Worm (Caenorhabditis elegans) whole organism, L2 larva: ENCODE data around the gene ant-1.3.

ENCODE experiments used
- C34F6.9 ChIP-seq: fragments of 150-350 bp; optimal IDR thresholded peaks from 2 replicates; lab custom pipeline; 2014; ENCODE audit warnings: missing biosample characterization, missing genetic modification characterization
- F13H6.1 ChIP-seq: sonication (generic microtip); optimal IDR thresholded peaks from 2 replicates; lab custom pipeline; 2016; ENCODE audit warnings: missing genetic modification characterization, missing compliant biosample characterization
- Y55F3AM.14 ChIP-seq: fragments of 200-800 bp; sonication (Bioruptor generic); optimal IDR thresholded peaks from 2 replicates; lab custom pipeline; 2018; ENCODE audit warnings: mild to moderate bottlenecking, missing genetic modification characterization, missing compliant biosample characterization
- ZK546.5 ChIP-seq: sonication (generic microtip); optimal IDR thresholded peaks from 2 replicates; lab custom pipeline; 2017; ENCODE audit warnings: missing biosample characterization, missing genetic modification characterization
- alr-1 ChIP-seq: fragments of 150-350 bp; optimal IDR thresholded peaks from 2 replicates; lab custom pipeline; 2014; ENCODE audit warnings: missing biosample characterization, missing genetic modification characterization
- aly-2 ChIP-seq: fragments of 150-350 bp; optimal IDR thresholded peaks from 2 replicates; lab custom pipeline; 2014; ENCODE audit warnings: missing biosample characterization, missing genetic modification characterization
- ceh-16 ChIP-seq: fragments of 150-350 bp; optimal IDR thresholded peaks from 2 replicates; lab custom pipeline; 2014; ENCODE audit warnings: missing biosample characterization, missing genetic modification characterization
- ceh-82 ChIP-seq: fragments of 150-350 bp; optimal IDR thresholded peaks from 2 replicates; lab custom pipeline; 2014; ENCODE audit warnings: missing biosample characterization, missing genetic modification characterization
- crh-2 ChIP-seq: sonication (generic microtip); optimal IDR thresholded peaks from 2 replicates; lab custom pipeline; 2017; ENCODE audit warnings: missing biosample characterization, missing genetic modification characterization
- dmd-4 ChIP-seq: sonication (generic microtip); optimal IDR thresholded peaks from 2 replicates; lab custom pipeline; 2017; ENCODE audit warnings: missing biosample characterization, missing genetic modification characterization
- elt-1 ChIP-seq: fragments of 150-350 bp; optimal IDR thresholded peaks from 2 replicates; lab custom pipeline; 2014; ENCODE audit warnings: missing biosample characterization, missing genetic modification characterization
- elt-3 ChIP-seq: sonication (generic microtip); optimal IDR thresholded peaks from 2 replicates; lab custom pipeline; 2017; ENCODE audit warnings: missing biosample characterization, missing genetic modification characterization
- fos-1 ChIP-seq: fragments of 150-350 bp; optimal IDR thresholded peaks from 2 replicates; lab custom pipeline; 2014; ENCODE audit warnings: missing biosample characterization, missing genetic modification characterization
- gmeb-1 ChIP-seq: fragments of 150-350 bp; optimal IDR thresholded peaks from 2 replicates; lab custom pipeline; 2014; ENCODE audit warnings: missing biosample characterization, missing genetic modification characterization
- lin-13 ChIP-seq: fragments of 150-350 bp; optimal IDR thresholded peaks from 2 replicates; lab custom pipeline; 2014; ENCODE audit warnings: missing biosample characterization, missing genetic modification reagents, missing genetic modification characterization
- lin-39 ChIP-seq: fragments of 150-350 bp; optimal IDR thresholded peaks from 2 replicates; lab custom pipeline; 2014; ENCODE audit warnings: missing biosample characterization, missing genetic modification reagents, missing genetic modification characterization
- lsy-2 ChIP-seq, 2 experiments: fragments of 150-350 bp in 1 of 2; sonication (generic microtip) in 1 of 2; optimal IDR thresholded peaks; 2 replicates each; lab custom pipeline; 2014 to 2017; ENCODE audit warnings: missing biosample characterization in 2 of 2, missing genetic modification characterization in 2 of 2
- mab-5 ChIP-seq: fragments of 150-350 bp; optimal IDR thresholded peaks from 2 replicates; lab custom pipeline; 2014; ENCODE audit warnings: missing biosample characterization, missing genetic modification characterization
- mbf-1 ChIP-seq: sonication (generic microtip); optimal IDR thresholded peaks from 2 replicates; lab custom pipeline; 2017; ENCODE audit warnings: missing biosample characterization, missing genetic modification characterization
- mdl-1 ChIP-seq, 2 experiments: fragments of 150-350 bp in 1 of 2; sonication (generic microtip) in 1 of 2; optimal IDR thresholded peaks; 2 replicates each; lab custom pipeline; 2017; ENCODE audit warnings: missing biosample characterization in 2 of 2, missing genetic modification characterization in 2 of 2
- nhr-10 ChIP-seq: sonication (generic microtip); optimal IDR thresholded peaks from 2 replicates; lab custom pipeline; 2017; ENCODE audit warnings: missing biosample characterization, missing genetic modification characterization
- nhr-11 ChIP-seq: fragments of 150-350 bp; optimal IDR thresholded peaks from 2 replicates; lab custom pipeline; 2014; ENCODE audit warnings: missing biosample characterization, missing genetic modification characterization
- nhr-12 ChIP-seq: fragments of 150-350 bp; optimal IDR thresholded peaks from 2 replicates; lab custom pipeline; 2014; ENCODE audit warnings: missing biosample characterization, missing genetic modification characterization
- nhr-129 ChIP-seq: fragments of 150-350 bp; optimal IDR thresholded peaks from 2 replicates; lab custom pipeline; 2014; ENCODE audit warnings: missing biosample characterization, missing genetic modification characterization
- nhr-21 ChIP-seq: fragments of 150-350 bp; optimal IDR thresholded peaks from 2 replicates; lab custom pipeline; 2014; ENCODE audit warnings: missing biosample characterization, missing genetic modification characterization
- nhr-23 ChIP-seq: fragments of 150-350 bp; optimal IDR thresholded peaks from 2 replicates; lab custom pipeline; 2014; ENCODE audit warnings: missing biosample characterization, missing genetic modification reagents, missing genetic modification characterization
- nhr-237 ChIP-seq: fragments of 150-350 bp; optimal IDR thresholded peaks from 2 replicates; lab custom pipeline; 2014; ENCODE audit warnings: missing biosample characterization, missing genetic modification characterization
- nhr-25 ChIP-seq: fragments of 150-350 bp; sonication (generic microtip); optimal IDR thresholded peaks from 3 replicates; lab custom pipeline; 2014; ENCODE audit warnings: missing biosample characterization, missing genetic modification characterization
- nhr-6 ChIP-seq: fragments of 150-350 bp; optimal IDR thresholded peaks from 2 replicates; lab custom pipeline; 2014; ENCODE audit warnings: missing biosample characterization, missing genetic modification characterization
- peb-1 ChIP-seq: fragments of 150-350 bp; optimal IDR thresholded peaks from 2 replicates; lab custom pipeline; 2014; ENCODE audit warnings: missing biosample characterization, missing genetic modification characterization
- sem-4 ChIP-seq: fragments of 150-350 bp; optimal IDR thresholded peaks from 2 replicates; lab custom pipeline; 2014; ENCODE audit warnings: missing biosample characterization, missing genetic modification reagents, missing genetic modification characterization
- skn-1 ChIP-seq: sonication (generic microtip); optimal IDR thresholded peaks from 2 replicates; lab custom pipeline; 2017; ENCODE audit warnings: missing biosample characterization, missing genetic modification characterization
- sma-3 ChIP-seq: sonication (generic microtip); optimal IDR thresholded peaks from 2 replicates; lab custom pipeline; 2016; ENCODE audit warnings: missing genetic modification reagents, missing genetic modification characterization, missing compliant biosample characterization
- sma-9 ChIP-seq, 2 experiments: fragments of 150-350 bp in 1 of 2; sonication (generic microtip) in 1 of 2; optimal IDR thresholded peaks; 2 replicates each; lab custom pipeline; 2014 to 2016; ENCODE audit warnings: missing genetic modification characterization in 2 of 2, mild to moderate bottlenecking in 1 of 2, missing biosample characterization in 1 of 2, missing compliant biosample characterization in 1 of 2, missing genetic modification reagents in 1 of 2, moderate library complexity in 1 of 2
- unc-39 ChIP-seq: fragments of 150-350 bp; optimal IDR thresholded peaks from 2 replicates; lab custom pipeline; 2014; ENCODE audit warnings: missing biosample characterization, missing genetic modification characterization
- unc-55 ChIP-seq: fragments of 150-350 bp; sonication (generic microtip); optimal IDR thresholded peaks from 3 replicates; lab custom pipeline; 2014; ENCODE audit warnings: missing biosample characterization, missing genetic modification reagents, missing genetic modification characterization
- unc-62 ChIP-seq: fragments of 150-350 bp; optimal IDR thresholded peaks from 2 replicates; lab custom pipeline; 2014; ENCODE audit warnings: missing biosample characterization, missing genetic modification reagents, missing genetic modification characterization
- zag-1 ChIP-seq: fragments of 150-350 bp; optimal IDR thresholded peaks from 2 replicates; lab custom pipeline; 2014; ENCODE audit warnings: missing biosample characterization, missing genetic modification characterization
- ztf-1 ChIP-seq: fragments of 200-800 bp; sonication (Bioruptor generic); conservative IDR thresholded peaks from 2 replicates; pipeline ENCODE4 v1.3.6; 2022; ENCODE audit warnings: missing genetic modification characterization, missing compliant biosample characterization

Gene ant-1.3

ce11 chrIV:9728376-9728775 lies 19.3 kb upstream of the ant-1.3 start, which contains the start of gene nhr-100:
Gene nhr-100 (plus strand): TSS chrIV:9728676.
- TF ChIP-seq mab-5 (tag; lab: Kevin White, UChicago) (no peak), nhr-21 (tag; lab: Kevin White, UChicago) (no peak), nhr-23 (tag; lab: Kevin White, UChicago) (no peak), F13H6.1 (tag; lab: Kevin White, UChicago) (no peak), crh-2 (no peak), elt-1 (tag; lab: Kevin White, UChicago) (no peak), gmeb-1 (tag; lab: Kevin White, UChicago) (no peak), C34F6.9 (tag; lab: Kevin White, UChicago) (no peak), zag-1 (no peak), nhr-11 (tag; lab: Kevin White, UChicago) (no peak), mdl-1 (tag; optimal IDR thresholded peaks at IDR 0.05; lab: Kevin White, UChicago) (no peak), lin-13 (GFP tag; lab: Kevin White, UChicago) (no peak), sma-3 (GFP tag; lab: Kevin White, UChicago) (no peak), aly-2 (tag; lab: Kevin White, UChicago) (no peak), skn-1 (tag; lab: Kevin White, UChicago) (no peak)

DNA sequence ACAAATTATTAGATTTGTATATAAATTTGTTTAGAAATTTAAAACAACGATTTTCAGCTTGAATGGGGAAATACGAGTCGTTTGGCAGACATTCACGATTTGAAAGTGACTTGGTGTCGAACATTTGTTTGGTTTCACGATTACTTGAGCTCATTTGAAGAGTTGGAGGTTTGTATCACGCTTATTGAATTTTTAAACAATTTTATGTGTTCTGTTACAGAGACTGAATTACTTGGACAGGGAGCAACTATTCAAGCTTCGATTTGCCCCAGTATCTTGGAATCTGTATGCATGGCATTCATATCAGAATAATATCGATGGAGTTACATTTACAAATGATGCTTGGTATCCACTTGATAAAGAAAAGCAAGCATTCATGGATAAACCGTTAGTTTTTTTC lies 18.1 kb upstream of the ant-1.3 start:
- TF ChIP-seq unc-62 (GFP tag; lab: Kevin White, UChicago) (no peak), ceh-82 (tag; lab: Kevin White, UChicago) (no peak), ZK546.5 (tag; lab: Kevin White, UChicago) (no peak), mdl-1 (tag; optimal IDR thresholded peaks at IDR 0.05; lab: Kevin White, UChicago) (no peak), skn-1 (tag; lab: Kevin White, UChicago) (no peak), Y55F3AM.14 (GFP tag; lab: Kevin White, UChicago) (no peak), crh-2 (no peak), zag-1 (no peak), nhr-11 (tag; lab: Kevin White, UChicago) (no peak), sem-4 (tag; lab: Kevin White, UChicago) (no peak), mbf-1 (tag; lab: Kevin White, UChicago) (no peak), lin-39 (tag; lab: Kevin White, UChicago) (no peak), ztf-1 (no peak), elt-3 (tag; lab: Kevin White, UChicago) (no peak), lin-13 (GFP tag; lab: Kevin White, UChicago) (no peak), elt-1 (tag; lab: Kevin White, UChicago) (no peak), nhr-6 (no peak), nhr-129 (tag; lab: Kevin White, UChicago) (no peak), nhr-237 (tag; lab: Kevin White, UChicago) (no peak), ceh-16 (tag; lab: Kevin White, UChicago) (no peak)

DNA sequence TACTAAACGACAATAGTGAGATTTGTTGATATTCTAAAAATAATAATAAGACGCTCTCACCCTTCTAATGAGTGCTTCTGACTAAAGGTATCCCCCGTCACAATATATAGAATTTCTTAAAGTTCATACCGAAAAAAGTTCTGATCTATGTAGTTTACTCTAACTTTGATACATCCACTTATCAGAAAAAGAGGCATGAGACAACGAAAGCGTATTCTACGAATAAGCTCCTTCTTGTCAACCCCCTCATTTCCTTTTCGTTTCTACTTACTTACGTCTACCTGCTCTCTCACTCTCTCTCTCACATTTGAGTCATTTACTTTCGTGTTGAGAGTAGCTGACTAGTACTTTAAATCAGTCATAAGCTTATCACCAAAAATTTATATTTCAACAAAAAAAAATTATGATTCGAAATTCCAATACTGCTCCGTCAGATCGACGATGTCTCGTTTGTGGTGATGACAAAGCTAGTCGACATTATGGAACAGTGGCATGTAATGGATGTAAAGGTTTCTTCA lies 16.4 kb upstream of the ant-1.3 start:
- TF ChIP-seq nhr-21 (tag; lab: Kevin White, UChicago) (peak; percentile 47), alr-1 (tag; lab: Kevin White, UChicago) (no peak), lsy-2 (tag; optimal IDR thresholded peaks at IDR 0.05; lab: Kevin White, UChicago) (peak in 1 of 2 experiments; percentile 29), aly-2 (tag; lab: Kevin White, UChicago) (no peak), nhr-237 (tag; lab: Kevin White, UChicago) (no peak), nhr-12 (no peak), peb-1 (no peak), dmd-4 (tag; lab: Kevin White, UChicago) (no peak), nhr-10 (tag; lab: Kevin White, UChicago) (no peak), nhr-25 (tag; lab: Kevin White, UChicago) (no peak), lin-39 (tag; lab: Kevin White, UChicago) (no peak), elt-3 (tag; lab: Kevin White, UChicago) (no peak), lin-13 (GFP tag; lab: Kevin White, UChicago) (no peak), nhr-23 (tag; lab: Kevin White, UChicago) (no peak), mbf-1 (tag; lab: Kevin White, UChicago) (no peak), ztf-1 (no peak), crh-2 (no peak), Y55F3AM.14 (GFP tag; lab: Kevin White, UChicago) (no peak), sma-3 (GFP tag; lab: Kevin White, UChicago) (no peak), sma-9 (GFP tag; optimal IDR thresholded peaks at IDR 0.05; lab: Kevin White, UChicago) (peak; percentile 4), sma-9 (tag; optimal IDR thresholded peaks at IDR 0.05; lab: Kevin White, UChicago) (no peak), unc-39 (no peak), F13H6.1 (tag; lab: Kevin White, UChicago) (no peak), fos-1 (no peak), unc-55 (GFP tag; lab: Kevin White, UChicago) (no peak), nhr-11 (tag; lab: Kevin White, UChicago) (no peak)
